Worm (Caenorhabditis elegans): ENCODE data around the gene Y75B8A.23.

ce11 chrIII:12225234-12225633, 25.2 kb upstream of the Y75B8A.23 start, which contains the start of gene gmn-1:
- TF ChIP-seq ref-1 (GFP tag; conservative IDR thresholded peaks at IDR 0.05), result no peak
- TF ChIP-seq ztf-23 (GFP tag; IDR thresholded peaks at IDR 0.05), result no peak
- no peak for TF ChIP-seq T22C8.4 (GFP tag; IDR thresholded peaks at IDR 0.05)
- no peak for TF ChIP-seq cog-1 (tag; optimal IDR thresholded peaks at IDR 0.05)
- TF ChIP-seq ztf-29 (GFP tag; IDR thresholded peaks at IDR 0.05), result no peak
- no peak for TF ChIP-seq flt-1 (GFP tag; IDR thresholded peaks at IDR 0.05)
- TF ChIP-seq tab-1 (GFP tag; IDR thresholded peaks at IDR 0.05), result no peak

Measured in whole organism, midembryonic.